Worm (Caenorhabditis elegans) whole organism, young adult: Measurements from ENCODE around the gene tftc-3.

Experiments used
- akir-1 ChIP-seq: fragments of 200-800 bp; sonication (Bioruptor generic); optimal IDR thresholded peaks from 2 replicates; lab custom pipeline; 2018; ENCODE audit warnings: mild to moderate bottlenecking, missing genetic modification characterization, moderate library complexity, missing compliant biosample characterization
- ama-1 ChIP-seq, 3 experiments: fragments of 150-350 bp in 1 of 3; sonication (generic microtip) in 2 of 3; optimal IDR thresholded peaks; 2 replicates each; lab custom pipeline; 2014 to 2018; ENCODE audit warnings: missing biosample characterization in 2 of 3, missing genetic modification characterization in 2 of 3, missing genetic modification reagents in 2 of 3
- ccch-3 ChIP-seq: fragments of 200-800 bp; sonication (Bioruptor generic); optimal IDR thresholded peaks from 2 replicates; lab custom pipeline; 2018; ENCODE audit warnings: mild to moderate bottlenecking, missing genetic modification characterization, missing compliant biosample characterization
- ekl-4 ChIP-seq: fragments of 200-800 bp; sonication (Bioruptor generic); IDR thresholded peaks from 2 replicates; pipeline ENCODE4 v1.3.6; 2022; ENCODE audit warnings: missing genetic modification reagents, missing genetic modification characterization, missing compliant biosample characterization
- madf-8 ChIP-seq: fragments of 200-800 bp; sonication (Bioruptor generic); conservative IDR thresholded peaks from 2 replicates; pipeline ENCODE4 v1.3.6; 2022; ENCODE audit warnings: missing genetic modification reagents, missing genetic modification characterization, missing compliant biosample characterization
- mel-28 ChIP-seq: sonication (generic microtip); optimal IDR thresholded peaks from 2 replicates; lab custom pipeline; 2016; ENCODE audit warnings: borderline replicate concordance, mild to moderate bottlenecking, missing genetic modification characterization, missing compliant biosample characterization
- snpc-4 ChIP-seq, 5 experiments: fragments of 150-350 bp in 1 of 5; sonication (generic microtip) in 4 of 5; optimal IDR thresholded peaks; 2 replicates each; lab custom pipeline; 2014 to 2018; ENCODE audit warnings: missing genetic modification characterization in 5 of 5, missing biosample characterization in 3 of 5, antibody characterized with exemption in 2 of 5, mild to moderate bottlenecking in 2 of 5, missing compliant biosample characterization in 2 of 5, missing genotype in 2 of 5, moderate library complexity in 2 of 5, missing genetic modification reagents in 1 of 5

- TF ChIP-seq ccch-3 (no peak), mel-28 (tag; lab: Kevin White, UChicago) (no peak), akir-1 (GFP tag; lab: Kevin White, UChicago) (no peak), snpc-4 (GFP tag; optimal IDR thresholded peaks at IDR 0.05; lab: Kevin White, UChicago) (no peak), snpc-4 (tag; optimal IDR thresholded peaks at IDR 0.05; lab: Kevin White, UChicago) (no peak), ekl-4 (GFP tag; lab: Robert Waterston, UW) (no peak), madf-8 (GFP tag; lab: Robert Waterston, UW) (no peak), ama-1 (optimal IDR thresholded peaks at IDR 0.05; lab: Kevin White, UChicago) (no peak), ama-1 (GFP tag; optimal IDR thresholded peaks at IDR 0.05; lab: Kevin White, UChicago) (no peak)
Observed at ce11 chrV:10256050-10256449, 45.9 kb upstream of the tftc-3 start, which contains the start of gene nhr-232.
